Worm (Caenorhabditis elegans): ENCODE data around the gene F54D1.6.

DNA sequence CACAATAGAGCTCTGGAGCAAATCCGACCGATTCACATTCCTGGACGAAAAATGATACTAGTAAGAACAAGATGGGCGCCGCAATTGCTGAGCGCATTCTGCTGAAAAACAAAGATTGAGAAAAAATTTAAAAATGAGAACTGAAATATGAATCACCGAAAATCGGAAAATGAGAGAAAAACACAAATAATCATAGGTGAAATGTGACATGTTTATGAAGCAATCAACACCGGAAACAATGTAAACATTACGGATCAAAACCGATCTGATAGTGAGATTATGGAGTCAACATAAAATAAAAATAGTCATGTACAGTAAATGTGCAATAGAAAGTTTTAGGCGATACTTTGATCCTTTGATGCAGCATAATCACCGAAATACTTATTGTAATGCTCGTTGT, 26.3 kb downstream of the F54D1.6 start, which contains the start of gene dnj-2:
- no peak for TF ChIP-seq dao-5 (tag; optimal IDR thresholded peaks at IDR 0.05)
- TF ChIP-seq W03F9.2 (tag; optimal IDR thresholded peaks at IDR 0.05): no peak

Data from whole organism, L4/young adult.